Fruit fly (Drosophila melanogaster): Measurements from ENCODE around the gene CG17207.

- no peak for TF ChIP-seq D1 (tag; optimal IDR thresholded peaks at IDR 0.05)
- no peak for TF ChIP-seq CG14655 (GFP tag; optimal IDR thresholded peaks at IDR 0.05)
- TF ChIP-seq CG10348 (GFP tag; IDR thresholded peaks at IDR 0.05): no peak
- TF ChIP-seq EcR (GFP tag; optimal IDR thresholded peaks at IDR 0.05): no peak
Observed at dm6 chr3R:12425510-12426309, 13.2 kb downstream of the CG17207 start, which contains the start of gene Pp1-87B.
